Fruit fly (Drosophila melanogaster) whole organism, embryonic: ENCODE results near the gene ddbt.
A peak's percentile ranks its signal among the peaks of the same experiment; 100 is the strongest.

Experiments used
- Antp ChIP-seq: fragments of 200-800 bp; sonication (Bioruptor generic); optimal IDR thresholded peaks from 3 replicates; lab custom pipeline; 2016; ENCODE audit warnings: missing biosample characterization, missing genetic modification characterization
- Atf-2 ChIP-seq: fragments of 200-800 bp; sonication (Bioruptor generic); optimal IDR thresholded peaks from 2 replicates; lab custom pipeline; 2016; ENCODE audit warnings: missing biosample characterization, missing genetic modification characterization
- Bteb2 ChIP-seq: fragments of 200-800 bp; sonication (Bioruptor generic); optimal IDR thresholded peaks from 2 replicates; lab custom pipeline; 2016; ENCODE audit warnings: missing biosample characterization, missing genetic modification characterization
- CG10267 ChIP-seq: fragments of 200-800 bp; sonication (Bioruptor generic); optimal IDR thresholded peaks from 2 replicates; lab custom pipeline; 2018; ENCODE audit warnings: missing biosample characterization, mild to moderate bottlenecking, missing genetic modification characterization, moderate library complexity
- CG10543 ChIP-seq: fragments of 200-800 bp; sonication (Bioruptor generic); optimal IDR thresholded peaks from 3 replicates; lab custom pipeline; 2017; ENCODE audit warnings: missing biosample characterization, mild to moderate bottlenecking, missing genetic modification characterization, moderate library complexity
- CG12744 ChIP-seq: fragments of 200-800 bp; sonication (Bioruptor generic); optimal IDR thresholded peaks from 2 replicates; lab custom pipeline; 2016; ENCODE audit warnings: missing biosample characterization, missing genetic modification characterization
- CG12769 ChIP-seq: fragments of 200-800 bp; sonication (Bioruptor generic); optimal IDR thresholded peaks from 2 replicates; lab custom pipeline; 2019; ENCODE audit warnings: missing biosample characterization, mild to moderate bottlenecking, missing genetic modification characterization, moderate library complexity
- CG13287 ChIP-seq: fragments of 200-800 bp; sonication (Bioruptor generic); IDR thresholded peaks from 2 replicates; pipeline ENCODE4 v1.3.6; 2022; ENCODE audit warnings: missing biosample characterization, missing genetic modification characterization; ENCODE audit not compliant: partially characterized antibody
- CG13894 ChIP-seq: fragments of 200-800 bp; sonication (Bioruptor generic); optimal IDR thresholded peaks from 3 replicates; lab custom pipeline; 2018; ENCODE audit warnings: missing biosample characterization, mild to moderate bottlenecking, missing genetic modification characterization, moderate library complexity
- CG15269 ChIP-seq: fragments of 200-800 bp; sonication (Bioruptor generic); optimal IDR thresholded peaks from 2 replicates; lab custom pipeline; 2018; ENCODE audit warnings: missing biosample characterization, mild to moderate bottlenecking, missing genetic modification characterization, moderate library complexity
- CG16779 ChIP-seq: fragments of 200-800 bp; sonication (Bioruptor generic); IDR thresholded peaks from 2 replicates; pipeline ENCODE4 v1.3.6; 2022; ENCODE audit warnings: missing biosample characterization, missing genetic modification characterization
- CG2116 ChIP-seq: fragments of 200-800 bp; sonication (Bioruptor generic); optimal IDR thresholded peaks from 3 replicates; lab custom pipeline; 2018; ENCODE audit warnings: missing biosample characterization, mild to moderate bottlenecking, missing genetic modification characterization
- CG2678 ChIP-seq: fragments of 200-800 bp; sonication (Bioruptor generic); optimal IDR thresholded peaks from 3 replicates; lab custom pipeline; 2019; ENCODE audit warnings: missing biosample characterization, mild to moderate bottlenecking, missing genetic modification characterization, moderate library complexity
- CG32767 ChIP-seq: fragments of 200-800 bp; sonication (Bioruptor generic); IDR thresholded peaks from 2 replicates; pipeline ENCODE4 v1.3.6; 2022; ENCODE audit warnings: missing biosample characterization, missing genetic modification characterization
- CG4328 ChIP-seq: fragments of 200-800 bp; sonication (Bioruptor generic); optimal IDR thresholded peaks from 3 replicates; lab custom pipeline; 2017; ENCODE audit warnings: missing biosample characterization, missing genetic modification reagents, missing genetic modification characterization
- CG7987 ChIP-seq: fragments of 200-800 bp; sonication (Bioruptor generic); optimal IDR thresholded peaks from 2 replicates; lab custom pipeline; 2018; ENCODE audit warnings: missing biosample characterization, mild to moderate bottlenecking, missing genetic modification characterization, moderate library complexity
- CG8290 ChIP-seq, 3 experiments: fragments of 200-800 bp; sonication (Bioruptor generic); optimal IDR thresholded peaks; 2 replicates each; lab custom pipeline; 2016 to 2019; ENCODE audit warnings: missing biosample characterization in 3 of 3, missing genetic modification characterization in 3 of 3, mild to moderate bottlenecking in 2 of 3, moderate library complexity in 1 of 3
- CG9727 ChIP-seq: fragments of 200-800 bp; sonication (Bioruptor generic); optimal IDR thresholded peaks from 3 replicates; lab custom pipeline; 2017; ENCODE audit warnings: missing biosample characterization, mild to moderate bottlenecking, missing genetic modification characterization
- Deaf1 ChIP-seq: fragments of 200-800 bp; optimal IDR thresholded peaks from 3 replicates; lab custom pipeline; 2019; ENCODE audit warnings: missing biosample characterization, mild to moderate bottlenecking, missing genetic modification characterization, moderate library complexity
- Ets97D ChIP-seq: fragments of 200-800 bp; sonication (Bioruptor generic); optimal IDR thresholded peaks from 3 replicates; lab custom pipeline; 2016; ENCODE audit warnings: missing biosample characterization, missing genetic modification characterization
- H15 ChIP-seq: fragments of 200-800 bp; sonication (Bioruptor generic); IDR thresholded peaks from 3 replicates; pipeline ENCODE4 v1.3.6; 2022; ENCODE audit warnings: missing biosample characterization, missing genetic modification characterization
- Hmx ChIP-seq: fragments of 200-800 bp; sonication (Bioruptor generic); optimal IDR thresholded peaks from 2 replicates; lab custom pipeline; 2016; ENCODE audit warnings: missing biosample characterization, missing genetic modification characterization
- Lim3 ChIP-seq: fragments of 200-800 bp; sonication (Bioruptor generic); IDR thresholded peaks from 2 replicates; pipeline ENCODE4 v1.3.6; 2022; ENCODE audit warnings: missing biosample characterization, missing genetic modification characterization
- NfI ChIP-seq: fragments of 200-800 bp; sonication (Bioruptor generic); optimal IDR thresholded peaks from 3 replicates; lab custom pipeline; 2018; ENCODE audit warnings: missing biosample characterization, mild to moderate bottlenecking, missing genetic modification characterization, moderate library complexity
- Ptx1 ChIP-seq: fragments of 200-800 bp; sonication (Bioruptor generic); IDR thresholded peaks from 2 replicates; pipeline ENCODE4 v1.3.6; 2022; ENCODE audit warnings: missing biosample characterization, missing genetic modification characterization
- abd-A ChIP-seq: fragments of 200-800 bp; sonication (Bioruptor generic); optimal IDR thresholded peaks from 3 replicates; lab custom pipeline; 2019; ENCODE audit warnings: missing biosample characterization, mild to moderate bottlenecking, missing genetic modification characterization, moderate library complexity
- al ChIP-seq: fragments of 200-800 bp; sonication (Bioruptor generic); IDR thresholded peaks from 2 replicates; pipeline ENCODE4 v1.3.6; 2022; ENCODE audit warnings: missing biosample characterization, missing genetic modification characterization
- ase ChIP-seq: fragments of 200-800 bp; sonication (Bioruptor generic); IDR thresholded peaks from 3 replicates; pipeline ENCODE4 v1.3.6; 2022; ENCODE audit warnings: missing biosample characterization, missing genetic modification characterization
- chinmo ChIP-seq: fragments of 200-800 bp; sonication (Bioruptor generic); IDR thresholded peaks from 4 replicates; pipeline ENCODE4 v1.3.6; 2022; ENCODE audit warnings: missing biosample characterization, missing genetic modification characterization; ENCODE audit not compliant: partially characterized antibody
- dysf ChIP-seq: fragments of 200-800 bp; sonication (Bioruptor generic); IDR thresholded peaks from 3 replicates; pipeline ENCODE4 v1.3.6; 2022; ENCODE audit warnings: missing biosample characterization, missing genetic modification characterization
- ftz-f1 ChIP-seq: fragments of 200-800 bp; sonication (Bioruptor generic); optimal IDR thresholded peaks from 2 replicates; lab custom pipeline; 2016; ENCODE audit warnings: missing biosample characterization, missing genetic modification characterization
- gsb-n ChIP-seq: fragments of 200-800 bp; sonication (Bioruptor generic); optimal IDR thresholded peaks from 3 replicates; lab custom pipeline; 2018; ENCODE audit warnings: missing biosample characterization, mild to moderate bottlenecking, missing genetic modification characterization
- kah ChIP-seq: fragments of 200-800 bp; sonication (Bioruptor generic); optimal IDR thresholded peaks from 2 replicates; lab custom pipeline; 2018; ENCODE audit warnings: missing biosample characterization, mild to moderate bottlenecking, missing genetic modification characterization
- mirr ChIP-seq: fragments of 200-800 bp; sonication (Bioruptor generic); optimal IDR thresholded peaks from 3 replicates; lab custom pipeline; 2018; ENCODE audit warnings: missing biosample characterization, mild to moderate bottlenecking, missing genetic modification characterization
- nom ChIP-seq: fragments of 200-800 bp; sonication (Bioruptor generic); optimal IDR thresholded peaks from 2 replicates; lab custom pipeline; 2017; ENCODE audit warnings: missing biosample characterization, missing genetic modification characterization, mild to moderate bottlenecking, moderate library complexity, missing genetic modification reagents
- pros ChIP-seq: fragments of 200-800 bp; sonication (Bioruptor generic); optimal IDR thresholded peaks from 3 replicates; lab custom pipeline; 2019; ENCODE audit warnings: missing biosample characterization, mild to moderate bottlenecking, missing genetic modification characterization, moderate library complexity
- pzg ChIP-seq: fragments of 200-800 bp; sonication (Bioruptor generic); optimal IDR thresholded peaks from 3 replicates; lab custom pipeline; 2018; ENCODE audit warnings: missing biosample characterization, mild to moderate bottlenecking, missing genetic modification characterization, moderate library complexity
- ranshi ChIP-seq: fragments of 200-800 bp; sonication (Bioruptor generic); IDR thresholded peaks from 2 replicates; pipeline ENCODE4 v1.3.6; 2022; ENCODE audit warnings: missing biosample characterization, missing genetic modification characterization
- sc ChIP-seq, 3 experiments: fragments of >200 bp in 2 of 3; fragments of 200-800 bp in 1 of 3; sonication (Bioruptor generic) in 1 of 3; optimal IDR thresholded peaks; 2 replicates in 2 of 3; 3 replicates in 1 of 3; lab custom pipeline; 2017; ENCODE audit warnings: mild to moderate bottlenecking in 1 of 3, missing biosample characterization in 1 of 3, missing genetic modification characterization in 1 of 3, missing genetic modification reagents in 1 of 3
- sd ChIP-seq: fragments of 200-800 bp; sonication (Bioruptor generic); optimal IDR thresholded peaks from 3 replicates; lab custom pipeline; 2018; ENCODE audit warnings: missing biosample characterization, mild to moderate bottlenecking, missing genetic modification characterization, moderate library complexity
- slbo ChIP-seq: fragments of 200-800 bp; sonication (Bioruptor generic); IDR thresholded peaks from 2 replicates; pipeline ENCODE4 v1.3.6; 2022; ENCODE audit warnings: missing biosample characterization, missing genetic modification characterization
- sqz ChIP-seq: fragments of 200-800 bp; sonication (Bioruptor generic); optimal IDR thresholded peaks from 3 replicates; lab custom pipeline; 2018; ENCODE audit warnings: missing biosample characterization, mild to moderate bottlenecking, missing genetic modification characterization
- sug ChIP-seq: fragments of 200-800 bp; optimal IDR thresholded peaks from 2 replicates; lab custom pipeline; 2019; ENCODE audit warnings: missing biosample characterization, mild to moderate bottlenecking, missing genetic modification characterization, moderate library complexity
- ttk ChIP-seq: fragments of 200-800 bp; sonication (Bioruptor generic); IDR thresholded peaks from 2 replicates; pipeline ENCODE4 v2.1.2; 2022; ENCODE audit warnings: missing biosample characterization, missing genetic modification characterization

ddbt gene

DNA sequence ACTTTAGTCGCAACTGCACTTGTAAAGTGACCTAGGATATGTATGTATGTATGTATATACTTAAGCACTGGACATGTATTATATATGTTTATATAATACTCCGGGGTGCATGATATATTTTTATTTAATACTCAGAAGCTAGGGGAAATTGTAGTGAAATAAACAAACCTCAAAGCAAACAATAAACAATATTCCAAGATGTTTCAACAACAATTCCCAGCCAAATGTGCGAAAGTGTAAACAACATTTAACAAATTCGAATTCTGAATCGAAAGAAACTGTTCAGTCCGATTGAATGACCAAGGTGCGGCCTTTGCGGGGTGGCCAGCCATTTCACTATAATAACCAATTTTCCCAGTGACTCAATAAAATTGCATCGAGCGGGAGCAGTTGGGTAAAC, 23.2 kb downstream of the ddbt start (continued):
- TF ChIP-seq ase (GFP tag; lab: Robert Waterston, UW), result no peak

DNA sequence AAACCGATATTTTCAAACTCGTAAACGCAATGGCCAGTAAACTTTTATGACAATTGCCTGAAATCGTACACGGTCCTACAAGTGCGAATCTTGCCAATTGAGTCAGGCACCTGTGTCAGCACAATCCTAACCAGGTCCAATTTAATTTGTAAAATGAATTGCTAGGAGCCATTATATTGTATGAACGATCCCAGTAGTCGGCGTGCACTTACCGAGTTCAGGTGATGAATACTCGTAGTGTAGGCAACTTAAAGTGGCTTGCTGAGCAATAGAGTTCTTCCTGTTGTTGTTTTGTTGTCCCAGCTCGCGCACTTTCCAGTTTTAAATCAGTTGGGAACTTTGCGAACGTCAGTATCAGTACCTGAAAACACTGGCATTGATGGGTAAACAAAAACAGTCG, 23.7 kb downstream of the ddbt start:
- no peak for TF ChIP-seq CG2678 (tag; lab: Kevin White, UChicago)
- TF ChIP-seq Lim3 (GFP tag; lab: Robert Waterston, UW), result no peak
- TF ChIP-seq CG7987, result no peak
- TF ChIP-seq slbo (GFP tag; lab: Robert Waterston, UW), result no peak
- no peak for TF ChIP-seq al (GFP tag; lab: Robert Waterston, UW)
- TF ChIP-seq Atf-2 (GFP tag; lab: Kevin White, UChicago), result no peak

DNA sequence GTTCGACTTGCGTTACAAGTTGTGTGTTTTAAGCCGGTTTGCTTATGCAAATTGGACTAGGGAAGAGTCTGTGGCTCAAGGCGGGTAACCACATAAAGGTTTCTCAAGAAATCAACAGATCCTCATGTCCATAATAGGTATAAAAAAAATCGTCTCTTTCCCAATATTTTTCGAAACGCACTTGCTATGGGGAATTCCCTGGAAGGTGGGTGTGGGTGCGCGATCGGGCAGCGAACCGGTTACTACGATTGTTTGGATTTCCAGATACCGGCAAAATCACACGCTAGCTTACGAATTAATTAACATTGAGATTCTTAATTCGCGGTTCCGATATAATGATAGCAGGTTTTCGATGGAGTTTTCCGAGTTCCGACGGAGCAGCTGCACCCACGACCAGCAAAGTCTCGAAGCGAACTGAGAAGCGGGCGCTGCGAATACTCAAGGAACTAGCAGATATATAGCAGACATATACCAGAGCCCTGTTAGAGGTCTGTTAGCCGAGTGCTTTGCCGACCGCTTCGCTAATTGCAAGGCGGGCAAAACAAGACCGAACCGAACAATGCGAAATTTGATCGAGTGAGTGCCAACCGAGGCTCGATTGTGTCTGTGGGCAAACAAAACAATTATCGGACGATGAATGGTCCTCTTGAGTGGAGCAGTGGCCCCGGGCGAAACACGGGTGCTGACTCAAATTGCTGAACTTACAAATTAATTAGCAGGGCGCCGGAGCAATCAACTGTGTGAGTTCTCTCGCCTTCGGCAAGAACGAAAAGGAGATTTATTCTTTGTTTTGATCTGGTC, 24.4 kb downstream of the ddbt start:
- TF ChIP-seq CG8290 (GFP tag; optimal IDR thresholded peaks at IDR 0.05; lab: Kevin White, UChicago) (no peak), CG8290 (tag; optimal IDR thresholded peaks at IDR 0.05; lab: Kevin White, UChicago) (peak in 1 of 2 experiments; percentile 30), sc (optimal IDR thresholded peaks at IDR 0.05; lab: Kevin White, UChicago) (no peak), sc (GFP tag; optimal IDR thresholded peaks at IDR 0.05; lab: Kevin White, UChicago) (no peak), CG16779 (GFP tag; lab: Robert Waterston, UW) (no peak), Deaf1 (peak; percentile 60), abd-A (tag; lab: Kevin White, UChicago) (peak; percentile 44), sug (peak; percentile 1), Hmx (no peak), ttk (GFP tag; lab: Robert Waterston, UW) (no peak), chinmo (GFP tag; lab: Robert Waterston, UW) (peak; percentile 81; the same call in 2 of the 4 replicates), ftz-f1 (GFP tag; lab: Kevin White, UChicago) (peak; percentile 44), pros (GFP tag; lab: Kevin White, UChicago) (peak; percentile 62), CG13287 (peak; percentile 42; the same call in 1 of the 2 replicates), CG13894 (peak; percentile 45), gsb-n (tag; lab: Kevin White, UChicago) (no peak), mirr (GFP tag; lab: Kevin White, UChicago) (peak; percentile 0), NfI (GFP tag; lab: Kevin White, UChicago) (no peak), H15 (GFP tag; lab: Robert Waterston, UW) (no peak), CG9727 (GFP tag; lab: Kevin White, UChicago) (no peak), Ptx1 (GFP tag; lab: Robert Waterston, UW) (no peak), pzg (GFP tag; lab: Kevin White, UChicago) (no peak), Bteb2 (GFP tag; lab: Kevin White, UChicago) (no peak), Antp (GFP tag; lab: Kevin White, UChicago) (no peak), sd (peak; percentile 41), CG12744 (GFP tag; lab: Kevin White, UChicago) (no peak), CG32767 (GFP tag; lab: Robert Waterston, UW) (no peak), sqz (no peak), ranshi (GFP tag; lab: Robert Waterston, UW) (no peak), CG10267 (tag; lab: Kevin White, UChicago) (no peak), CG2116 (GFP tag; lab: Kevin White, UChicago) (no peak), Ets97D (GFP tag; lab: Kevin White, UChicago) (no peak), CG10543 (GFP tag; lab: Kevin White, UChicago) (peak; percentile 5), CG12769 (tag; lab: Kevin White, UChicago) (peak; percentile 26), CG4328 (GFP tag; lab: Kevin White, UChicago) (no peak), kah (GFP tag; lab: Kevin White, UChicago) (no peak), nom (GFP tag; lab: Kevin White, UChicago) (peak; percentile 53), dysf (GFP tag; lab: Robert Waterston, UW) (no peak), CG15269 (peak; percentile 4)
